Fruit fly (Drosophila melanogaster) Kc167 (cell line): ENCODE data around the gene stg1.

ENCODE experiments used
- Myc ChIP-seq: fragments of >200 bp; optimal IDR thresholded peaks from 2 replicates; lab custom pipeline; 2017; ENCODE audit warnings: missing external identifiers
- Sin3A ChIP-seq: fragments of >200 bp; optimal IDR thresholded peaks from 2 replicates; lab custom pipeline; 2018; ENCODE audit warnings: missing external identifiers
- h ChIP-seq: fragments of >200 bp; optimal IDR thresholded peaks from 3 replicates; lab custom pipeline; 2018; ENCODE audit warnings: missing external identifiers
- insv ChIP-seq: fragments of >200 bp; optimal IDR thresholded peaks from 3 replicates; lab custom pipeline; 2018; ENCODE audit warnings: missing external identifiers
- psq ChIP-seq: fragments of >200 bp; optimal IDR thresholded peaks from 2 replicates; lab custom pipeline; 2017; ENCODE audit warnings: missing external identifiers
- ttk ChIP-seq: sonication (Bioruptor generic); optimal IDR thresholded peaks from 2 replicates; lab custom pipeline; 2017; ENCODE audit warnings: missing external identifiers

dm6 chrX:21080335-21080734 lies 13.3 kb upstream of the stg1 start:
- TF ChIP-seq insv (lab: Kevin White, UChicago) (no peak), ttk (lab: Kevin White, UChicago) (no peak), Myc (lab: Kevin White, UChicago) (no peak), h (lab: Kevin White, UChicago) (no peak), Sin3A (lab: Kevin White, UChicago) (no peak), psq (lab: Kevin White, UChicago) (no peak)
